Fruit fly (Drosophila melanogaster) whole organism, pupa: Measurements from ENCODE around the gene mRpL48.

Experiments
- CG14655 ChIP-seq: fragments of 200-800 bp; sonication (Bioruptor generic); optimal IDR thresholded peaks from 3 replicates; lab custom pipeline; 2017; ENCODE audit warnings: mild to moderate bottlenecking, missing biosample characterization, missing genetic modification reagents, missing genetic modification characterization
- CG32121 ChIP-seq: fragments of 200-800 bp; sonication (Bioruptor generic); IDR thresholded peaks from 2 replicates; pipeline ENCODE4 v1.3.6; 2022; ENCODE audit warnings: missing biosample characterization, missing genetic modification characterization
- CG34367 ChIP-seq: fragments of 200-800 bp; sonication (Bioruptor generic); optimal IDR thresholded peaks from 2 replicates; lab custom pipeline; 2018; ENCODE audit warnings: missing biosample characterization, mild to moderate bottlenecking, missing genetic modification characterization
- CG8301 ChIP-seq: fragments of 200-800 bp; sonication (Bioruptor generic); optimal IDR thresholded peaks from 2 replicates; lab custom pipeline; 2018; ENCODE audit warnings: missing biosample characterization, mild to moderate bottlenecking, missing genetic modification characterization
- D1 ChIP-seq: fragments of 200-800 bp; sonication (Bioruptor generic); optimal IDR thresholded peaks from 2 replicates; lab custom pipeline; 2018; ENCODE audit warnings: missing biosample characterization, mild to moderate bottlenecking, missing genetic modification characterization, moderate library complexity
- Pif1B ChIP-seq: fragments of 200-800 bp; sonication (Bioruptor generic); optimal IDR thresholded peaks from 3 replicates; lab custom pipeline; 2016; ENCODE audit warnings: missing biosample characterization, missing genetic modification characterization
- fd96Ca ChIP-seq: fragments of 200-800 bp; sonication (Bioruptor generic); IDR thresholded peaks from 3 replicates; pipeline ENCODE4 v1.3.6; 2022; ENCODE audit warnings: missing biosample characterization, missing genetic modification characterization

dm6 chr2L:1670421-1670820 lies 39.8 kb upstream of the mRpL48 start:
- TF ChIP-seq fd96Ca (no peak), CG32121 (GFP tag; lab: Robert Waterston, UW) (no peak), CG34367 (tag; lab: Kevin White, UChicago) (no peak), D1 (tag; lab: Kevin White, UChicago) (no peak), CG14655 (GFP tag; lab: Kevin White, UChicago) (no peak), CG8301 (no peak), Pif1B (GFP tag; lab: Kevin White, UChicago) (no peak)
